Fruit fly (Drosophila melanogaster): ENCODE measurements around the gene CG13926.

CG13926 gene

dm6 chr3L:1577338-1577737 lies 40.6 kb downstream of the CG13926 start (continued):
- TF ChIP-seq CG7556 (GFP tag; optimal IDR thresholded peaks at IDR 0.05) = no peak
- TF ChIP-seq luna (GFP tag; optimal IDR thresholded peaks at IDR 0.05) = no peak
- no peak for TF ChIP-seq CG13296 (GFP tag; optimal IDR thresholded peaks at IDR 0.05)
- TF ChIP-seq Hmx (GFP tag; optimal IDR thresholded peaks at IDR 0.05) = no peak

- TF ChIP-seq Pdp1 (GFP tag; optimal IDR thresholded peaks at IDR 0.05) = peak in 1 of 2 experiments; percentile 40
- peak; percentile 18 for TF ChIP-seq Sin3A (optimal IDR thresholded peaks at IDR 0.05)
- TF ChIP-seq Lhr (GFP tag; optimal IDR thresholded peaks at IDR 0.05) = peak; percentile 86
- peak; percentile 88 for TF ChIP-seq CG4360 (GFP tag; IDR thresholded peaks at IDR 0.05)
- TF ChIP-seq knrl (GFP tag; IDR thresholded peaks at IDR 0.05; ENCODE audit: partially characterized antibody) = peak; percentile 21; the same call in 1 of the 3 replicates
- peak; percentile 84 for TF ChIP-seq CG3847 (GFP tag; IDR thresholded peaks at IDR 0.05)
- TF ChIP-seq pros (GFP tag; optimal IDR thresholded peaks at IDR 0.05) = no peak
- TF ChIP-seq bowl (GFP tag; IDR thresholded peaks at IDR 0.05) = no peak
- peak; percentile 34 for TF ChIP-seq HmgZ (tag; optimal IDR thresholded peaks at IDR 0.05)
- peak; percentile 65 for TF ChIP-seq MBD-R2 (GFP tag; IDR thresholded peaks at IDR 0.05)
- no peak for TF ChIP-seq zfh1 (GFP tag; IDR thresholded peaks at IDR 0.05)
- TF ChIP-seq nom (GFP tag; optimal IDR thresholded peaks at IDR 0.05) = peak; percentile 58
- 0 out of 2 replicates have a peak, but pooled peaks have one; percentile 21 for TF ChIP-seq cas (GFP tag; IDR thresholded peaks at IDR 0.05)
- TF ChIP-seq CG34422 (GFP tag; IDR thresholded peaks at IDR 0.05) = peak; percentile 56; the same call in 1 of the 3 replicates
- peak; percentile 70 for TF ChIP-seq chm (GFP tag; IDR thresholded peaks at IDR 0.05)
- peak; percentile 66 for TF ChIP-seq trem (tag; optimal IDR thresholded peaks at IDR 0.05)
- TF ChIP-seq zen (tag; optimal IDR thresholded peaks at IDR 0.05) = peak; percentile 31
- peak; percentile 31; the same call in 1 of the 3 replicates for TF ChIP-seq row (GFP tag; IDR thresholded peaks at IDR 0.05)
- peak; percentile 91 for TF ChIP-seq CG15514 (GFP tag; optimal IDR thresholded peaks at IDR 0.05)
- TF ChIP-seq CG18011 (GFP tag; optimal IDR thresholded peaks at IDR 0.05) = no peak
- TF ChIP-seq Myb (GFP tag; optimal IDR thresholded peaks at IDR 0.05) = peak; percentile 97
- TF ChIP-seq phol (tag; optimal IDR thresholded peaks at IDR 0.05) = peak; percentile 59
- peak; percentile 76 for TF ChIP-seq CG33213 (GFP tag; optimal IDR thresholded peaks at IDR 0.05)
- TF ChIP-seq Fer1 (GFP tag; optimal IDR thresholded peaks at IDR 0.05) = peak; percentile 30
- TF ChIP-seq Kr (GFP tag; optimal IDR thresholded peaks at IDR 0.05) = peak; percentile 84
- peak; percentile 60 for TF ChIP-seq Opbp (GFP tag; IDR thresholded peaks at IDR 0.05; ENCODE audit: partially characterized antibody)
- peak; percentile 27 for TF ChIP-seq abd-A (tag; optimal IDR thresholded peaks at IDR 0.05)
- peak; percentile 76 for TF ChIP-seq CG14710 (tag; optimal IDR thresholded peaks at IDR 0.05)
- TF ChIP-seq CG8359 (GFP tag; optimal IDR thresholded peaks at IDR 0.05; ENCODE audit: borderline replicate concordance) = peak; percentile 100
- peak; percentile 22 for TF ChIP-seq CG2712 (tag; optimal IDR thresholded peaks at IDR 0.05)
- peak; percentile 25 for TF ChIP-seq CG17829 (tag; optimal IDR thresholded peaks at IDR 0.05)
- TF ChIP-seq Side (GFP tag; optimal IDR thresholded peaks at IDR 0.05) = peak; percentile 5
- TF ChIP-seq sna (GFP tag; IDR thresholded peaks at IDR 0.05; ENCODE audit: partially characterized antibody) = no peak
- TF ChIP-seq nmo (GFP tag; optimal IDR thresholded peaks at IDR 0.05) = peak; percentile 18
- no peak for TF ChIP-seq CG5245 (GFP tag; optimal IDR thresholded peaks at IDR 0.05)
- TF ChIP-seq CG13287 (GFP tag; IDR thresholded peaks at IDR 0.05; ENCODE audit: partially characterized antibody) = peak; percentile 55; the same call in 1 of the 2 replicates
- TF ChIP-seq Neu2 (GFP tag; optimal IDR thresholded peaks at IDR 0.05; ENCODE audit: borderline replicate concordance) = no peak
- 0 out of 2 replicates have a peak, but pooled peaks have one; percentile 15 for TF ChIP-seq Rfx (GFP tag; IDR thresholded peaks at IDR 0.05)
- 0 out of 2 replicates have a peak, but pooled peaks have one; percentile 14 for TF ChIP-seq CG9932 (GFP tag; IDR thresholded peaks at IDR 0.05)
- peak; percentile 1 for TF ChIP-seq kay (GFP tag; optimal IDR thresholded peaks at IDR 0.05)
- TF ChIP-seq bcd (GFP tag; optimal IDR thresholded peaks at IDR 0.05) = peak; percentile 30
- peak; percentile 66 for TF ChIP-seq CG1603 (tag; optimal IDR thresholded peaks at IDR 0.05)
- TF ChIP-seq TFAM (GFP tag; optimal IDR thresholded peaks at IDR 0.05) = no peak
Measured at dm6 chr3L:1576489-1577106, 41.4 kb downstream of the CG13926 start, which contains the start of gene CG13917. Gene CG13917 (plus strand): TSS chr3L:1576699.
